Fruit fly (Drosophila melanogaster): ENCODE results near the gene CG33631.

The CG33631 gene

DNA sequence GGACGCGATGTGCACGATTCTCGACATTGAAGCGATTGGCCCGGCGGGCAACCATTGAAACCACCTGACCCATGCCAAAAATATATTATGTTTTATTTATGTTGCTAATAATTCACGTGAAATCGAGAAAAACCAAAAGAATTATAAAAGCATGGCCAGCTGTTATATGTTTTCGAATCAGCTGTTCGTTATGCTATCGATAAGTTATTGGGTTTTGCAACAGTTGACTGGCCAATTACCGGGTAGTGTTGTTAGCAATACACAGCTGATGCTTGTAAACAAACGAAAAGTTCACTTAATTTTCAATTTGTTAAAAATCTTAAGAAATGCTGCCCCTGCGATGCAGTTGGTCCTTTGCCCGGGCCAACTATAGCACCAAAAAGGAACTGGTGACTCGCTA is 18.5 kb upstream of the CG33631 start, which contains the start of the genes CG11722 and mtTFB2:
Gene CG11722 (minus strand): TSS at position 200 of the 400 bp plus-strand sequence.
Gene mtTFB2 (plus strand): TSS at position 232 of the 400 bp plus-strand sequence.
- TF ChIP-seq usp (GFP tag; optimal IDR thresholded peaks at IDR 0.05) (no peak), CG8478 (optimal IDR thresholded peaks at IDR 0.05) (no peak), psq (optimal IDR thresholded peaks at IDR 0.05) (no peak), EcR (GFP tag; optimal IDR thresholded peaks at IDR 0.05) (no peak), Dll (optimal IDR thresholded peaks at IDR 0.05) (no peak), pan (optimal IDR thresholded peaks at IDR 0.05) (no peak)

dm6 chr3R:10048035-10048774 is 15.6 kb upstream of the CG33631 start:
- TF ChIP-seq pan (optimal IDR thresholded peaks at IDR 0.05) = no peak
- TF ChIP-seq psq (optimal IDR thresholded peaks at IDR 0.05) = no peak
- TF ChIP-seq Dll (optimal IDR thresholded peaks at IDR 0.05) = no peak
- no peak for TF ChIP-seq usp (GFP tag; optimal IDR thresholded peaks at IDR 0.05)
- no peak for TF ChIP-seq EcR (GFP tag; optimal IDR thresholded peaks at IDR 0.05)
- TF ChIP-seq CG8478 (optimal IDR thresholded peaks at IDR 0.05) = no peak

DNA sequence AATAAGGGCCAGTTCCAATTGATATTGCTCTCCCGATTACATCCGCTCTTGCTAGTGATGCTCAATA is 15.2 kb upstream of the CG33631 start, which contains the start of gene CG12811:
Gene CG12811 (minus strand): TSS at position 23 of the 67 bp plus-strand sequence.
- no peak for TF ChIP-seq pan (optimal IDR thresholded peaks at IDR 0.05)

- TF ChIP-seq CG8478 (optimal IDR thresholded peaks at IDR 0.05) = no peak
- TF ChIP-seq psq (optimal IDR thresholded peaks at IDR 0.05) = no peak
- TF ChIP-seq usp (GFP tag; optimal IDR thresholded peaks at IDR 0.05) = no peak
- no peak for TF ChIP-seq EcR (GFP tag; optimal IDR thresholded peaks at IDR 0.05)
- no peak for TF ChIP-seq pan (optimal IDR thresholded peaks at IDR 0.05)
- TF ChIP-seq Dll (optimal IDR thresholded peaks at IDR 0.05) = no peak
Observed at dm6 chr3R:10048842-10049527, 14.8 kb upstream of the CG33631 start, which contains the start of gene ohgt. Gene ohgt, plus strand, starts transcription at chr3R:10049199.

dm6 chr3R:10052695-10053382 is 11.0 kb upstream of the CG33631 start, which contains the start of the genes Fancl and Npc2e:
Gene Fancl, minus strand, starts transcription at chr3R:10052869.
Gene Npc2e, plus strand, starts transcription at chr3R:10053332.
- TF ChIP-seq psq (optimal IDR thresholded peaks at IDR 0.05) (no peak), Dll (optimal IDR thresholded peaks at IDR 0.05) (no peak), usp (GFP tag; optimal IDR thresholded peaks at IDR 0.05) (no peak), EcR (GFP tag; optimal IDR thresholded peaks at IDR 0.05) (no peak), pan (optimal IDR thresholded peaks at IDR 0.05) (no peak), CG8478 (optimal IDR thresholded peaks at IDR 0.05) (no peak)

DNA sequence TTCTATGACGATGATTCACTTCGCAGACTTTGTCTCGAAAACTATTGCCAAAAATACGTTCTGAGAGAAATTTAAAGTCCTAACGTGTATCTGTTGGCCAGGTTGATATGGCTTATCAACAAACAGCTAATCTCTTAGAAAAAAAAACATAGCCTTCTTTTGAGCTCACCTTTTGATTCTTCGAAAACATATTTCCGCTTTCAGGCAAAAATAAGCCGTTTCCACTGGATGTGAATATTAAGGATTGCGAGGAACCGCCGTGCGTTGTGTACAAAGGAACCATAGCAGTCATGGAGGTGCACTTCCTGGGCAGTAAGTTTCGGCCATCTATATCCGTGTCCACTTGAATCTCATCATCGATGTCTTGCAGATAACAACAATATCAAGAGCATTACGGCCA is 10.2 kb upstream of the CG33631 start:
- TF ChIP-seq pan (optimal IDR thresholded peaks at IDR 0.05) = no peak
- TF ChIP-seq CG8478 (optimal IDR thresholded peaks at IDR 0.05) = no peak
- no peak for TF ChIP-seq usp (GFP tag; optimal IDR thresholded peaks at IDR 0.05)
- TF ChIP-seq psq (optimal IDR thresholded peaks at IDR 0.05) = no peak
- no peak for TF ChIP-seq EcR (GFP tag; optimal IDR thresholded peaks at IDR 0.05)
- no peak for TF ChIP-seq Dll (optimal IDR thresholded peaks at IDR 0.05)

- no peak for TF ChIP-seq usp (GFP tag; optimal IDR thresholded peaks at IDR 0.05)
- TF ChIP-seq EcR (GFP tag; optimal IDR thresholded peaks at IDR 0.05) = no peak
Observed at dm6 chr3R:10054278-10054975, 9.4 kb upstream of the CG33631 start.

- no peak for TF ChIP-seq Dll (optimal IDR thresholded peaks at IDR 0.05)
- no peak for TF ChIP-seq usp (GFP tag; optimal IDR thresholded peaks at IDR 0.05)
- TF ChIP-seq EcR (GFP tag; optimal IDR thresholded peaks at IDR 0.05) = no peak
- no peak for TF ChIP-seq psq (optimal IDR thresholded peaks at IDR 0.05)
- no peak for TF ChIP-seq CG8478 (optimal IDR thresholded peaks at IDR 0.05)
- TF ChIP-seq pan (optimal IDR thresholded peaks at IDR 0.05) = no peak
Observed at dm6 chr3R:10055004-10055403, 8.8 kb upstream of the CG33631 start.

- no peak for TF ChIP-seq pan (optimal IDR thresholded peaks at IDR 0.05)
- TF ChIP-seq Dll (optimal IDR thresholded peaks at IDR 0.05) = no peak
- no peak for TF ChIP-seq usp (GFP tag; optimal IDR thresholded peaks at IDR 0.05)
- no peak for TF ChIP-seq EcR (GFP tag; optimal IDR thresholded peaks at IDR 0.05)
- no peak for TF ChIP-seq psq (optimal IDR thresholded peaks at IDR 0.05)
- TF ChIP-seq CG8478 (optimal IDR thresholded peaks at IDR 0.05) = no peak
Observed at dm6 chr3R:10055951-10056350, 7.9 kb upstream of the CG33631 start, which contains the start of gene Npc2d. Gene Npc2d, minus strand, starts transcription at chr3R:10056083.

DNA sequence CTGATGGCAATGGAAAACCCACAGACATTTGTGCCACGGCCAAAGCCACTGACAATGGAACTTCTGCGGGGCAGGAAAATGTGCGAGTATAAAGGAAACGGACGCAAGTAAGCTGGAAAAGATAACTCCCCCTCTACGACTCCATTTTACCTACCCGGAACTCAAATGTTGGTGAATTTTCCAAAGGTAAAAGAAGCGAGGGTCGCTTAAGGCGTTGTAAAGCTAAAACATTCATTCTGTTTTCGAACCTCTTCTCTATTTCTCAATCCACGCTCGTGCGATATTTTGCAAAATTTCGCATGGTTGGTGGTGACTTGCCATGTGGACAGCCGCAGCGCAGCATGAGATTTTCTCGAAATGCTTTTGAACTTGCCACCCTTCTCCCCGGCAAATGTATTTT is 7.2 kb upstream of the CG33631 start:
- TF ChIP-seq EcR (GFP tag; optimal IDR thresholded peaks at IDR 0.05) = no peak
- TF ChIP-seq Dll (optimal IDR thresholded peaks at IDR 0.05) = no peak
- no peak for TF ChIP-seq psq (optimal IDR thresholded peaks at IDR 0.05)
- no peak for TF ChIP-seq usp (GFP tag; optimal IDR thresholded peaks at IDR 0.05)
- TF ChIP-seq CG8478 (optimal IDR thresholded peaks at IDR 0.05) = no peak
- no peak for TF ChIP-seq pan (optimal IDR thresholded peaks at IDR 0.05)

DNA sequence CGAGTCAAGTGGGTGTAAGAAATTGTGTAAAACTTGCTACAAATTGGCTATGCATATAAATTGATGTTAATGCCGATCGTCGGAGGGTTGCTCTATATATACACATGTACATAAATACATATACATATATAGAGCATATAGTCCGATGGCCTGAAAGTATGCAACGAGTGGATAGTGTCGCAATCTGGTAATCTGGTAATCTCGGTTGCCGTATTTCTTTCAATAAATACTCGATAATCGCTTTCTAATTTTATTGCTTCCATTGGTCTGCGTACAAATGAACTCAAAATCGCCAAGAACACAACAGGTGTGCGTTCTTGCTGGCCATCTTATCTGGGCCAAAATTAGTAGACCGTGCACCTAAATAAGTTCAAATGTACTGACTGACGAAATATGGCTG is 4.4 kb upstream of the CG33631 start:
- TF ChIP-seq pan (optimal IDR thresholded peaks at IDR 0.05) (no peak), CG8478 (optimal IDR thresholded peaks at IDR 0.05) (no peak), Dll (optimal IDR thresholded peaks at IDR 0.05) (no peak), psq (optimal IDR thresholded peaks at IDR 0.05) (no peak), usp (GFP tag; optimal IDR thresholded peaks at IDR 0.05) (no peak)

DNA sequence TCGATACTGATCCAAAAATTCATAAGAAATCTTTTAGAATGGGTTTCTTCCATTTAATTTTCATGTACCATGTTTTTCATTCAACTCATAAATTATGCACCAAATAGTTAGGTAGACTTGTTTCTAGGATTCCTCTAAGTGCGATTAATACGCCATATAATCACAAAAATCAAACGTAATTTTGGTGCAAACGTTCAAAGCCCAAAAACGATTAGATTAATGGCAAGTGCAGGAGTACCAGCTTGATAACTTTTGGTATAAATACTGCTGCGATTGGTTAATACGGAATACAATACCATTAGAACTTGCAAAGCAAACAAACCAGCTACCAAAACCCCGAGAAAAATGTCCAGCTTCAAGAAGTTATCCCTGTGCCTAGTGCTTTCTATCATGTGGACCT is 3.9 kb upstream of the CG33631 start, which contains the start of gene Npc2c:
Gene Npc2c (plus strand): TSS at position 301 of the 400 bp plus-strand sequence.
- TF ChIP-seq pan (optimal IDR thresholded peaks at IDR 0.05) (no peak), usp (GFP tag; optimal IDR thresholded peaks at IDR 0.05) (no peak), EcR (GFP tag; optimal IDR thresholded peaks at IDR 0.05) (no peak), Dll (optimal IDR thresholded peaks at IDR 0.05) (no peak), psq (optimal IDR thresholded peaks at IDR 0.05) (no peak), CG8478 (optimal IDR thresholded peaks at IDR 0.05) (no peak)
